Fruit fly (Drosophila melanogaster): ENCODE results near the gene CG6813.

The CG6813 gene

DNA sequence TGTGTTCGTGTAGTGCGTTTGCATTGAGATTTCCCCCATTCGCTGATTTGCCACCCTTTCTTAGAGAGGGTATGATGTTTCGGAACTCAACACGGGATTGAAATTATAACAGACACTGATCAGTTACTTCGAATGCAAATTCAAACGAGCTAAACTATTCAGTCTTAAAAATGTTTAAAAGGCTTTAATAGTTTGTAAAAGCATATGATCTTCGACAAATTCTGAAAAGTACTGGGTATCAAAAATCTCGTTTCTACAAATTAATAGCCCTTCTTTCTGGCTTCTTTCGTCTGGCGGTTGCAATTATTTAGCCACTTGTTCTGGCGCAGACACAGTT, 44.2 kb downstream of the CG6813 start (continued):
- no peak for TF ChIP-seq CG2129 (GFP tag; IDR thresholded peaks at IDR 0.05; ENCODE audit: partially characterized antibody)
- TF ChIP-seq nerfin-1 (tag; optimal IDR thresholded peaks at IDR 0.05), result no peak
- TF ChIP-seq Myb (GFP tag; optimal IDR thresholded peaks at IDR 0.05), result peak; percentile 23
- peak; percentile 68 for TF ChIP-seq ind (GFP tag; optimal IDR thresholded peaks at IDR 0.05)
- peak; percentile 27 for TF ChIP-seq CG6854 (GFP tag; optimal IDR thresholded peaks at IDR 0.05)
- no peak for TF ChIP-seq Gsc (GFP tag; IDR thresholded peaks at IDR 0.05)
- TF ChIP-seq eyg (GFP tag; optimal IDR thresholded peaks at IDR 0.05), result peak; percentile 49
- peak; percentile 50 for TF ChIP-seq CG13775 (GFP tag; optimal IDR thresholded peaks at IDR 0.05)
- peak; percentile 14 for TF ChIP-seq CG31365 (tag; optimal IDR thresholded peaks at IDR 0.05)
- peak; percentile 60 for TF ChIP-seq Abd-B (GFP tag; optimal IDR thresholded peaks at IDR 0.05)
- TF ChIP-seq stwl (tag; optimal IDR thresholded peaks at IDR 0.05), result no peak
- TF ChIP-seq CG10366 (GFP tag; IDR thresholded peaks at IDR 0.05), result peak; percentile 80
- TF ChIP-seq Med (GFP tag), result peak; percentile 93
- TF ChIP-seq CG15011 (GFP tag; optimal IDR thresholded peaks at IDR 0.05), result no peak
- TF ChIP-seq CG17328 (GFP tag; IDR thresholded peaks at IDR 0.05), result peak; percentile 78
- TF ChIP-seq CG10209 (GFP tag; optimal IDR thresholded peaks at IDR 0.05), result peak; percentile 64
- peak; percentile 73 for TF ChIP-seq sens-2 (GFP tag; IDR thresholded peaks at IDR 0.05)
- TF ChIP-seq Rfx (GFP tag; IDR thresholded peaks at IDR 0.05), result peak; percentile 76
- peak; percentile 76 for TF ChIP-seq Xbp1 (GFP tag; optimal IDR thresholded peaks at IDR 0.05)
- TF ChIP-seq CG14050 (GFP tag; IDR thresholded peaks at IDR 0.05), result peak; percentile 78
- peak; percentile 21 for TF ChIP-seq dmrt11E (tag; optimal IDR thresholded peaks at IDR 0.05)
- peak; percentile 35 for TF ChIP-seq Dip3 (GFP tag; optimal IDR thresholded peaks at IDR 0.05)
- TF ChIP-seq lola (GFP tag; optimal IDR thresholded peaks at IDR 0.05), result peak in 1 of 3 experiments; percentile 23
- no peak for TF ChIP-seq Nf-YC (tag; optimal IDR thresholded peaks at IDR 0.05)
- no peak for TF ChIP-seq CG3838 (GFP tag; optimal IDR thresholded peaks at IDR 0.05)
- TF ChIP-seq pita (GFP tag; optimal IDR thresholded peaks at IDR 0.05), result no peak
- TF ChIP-seq fd96Cb (tag; optimal IDR thresholded peaks at IDR 0.05), result peak; percentile 62
- TF ChIP-seq gsb (GFP tag; IDR thresholded peaks at IDR 0.05), result no peak
- TF ChIP-seq CG30431 (GFP tag; optimal IDR thresholded peaks at IDR 0.05), result peak; percentile 51
- TF ChIP-seq exex (tag; optimal IDR thresholded peaks at IDR 0.05), result no peak
- peak; percentile 53 for TF ChIP-seq Dad (GFP tag; optimal IDR thresholded peaks at IDR 0.05)
- TF ChIP-seq CG4820 (GFP tag; optimal IDR thresholded peaks at IDR 0.05), result peak; percentile 41
- TF ChIP-seq CG10979 (tag; optimal IDR thresholded peaks at IDR 0.05), result peak; percentile 46
- no peak for TF ChIP-seq CG12769 (tag; optimal IDR thresholded peaks at IDR 0.05)
- peak; percentile 70 for TF ChIP-seq ap (GFP tag; IDR thresholded peaks at IDR 0.05)
- peak; percentile 40 for TF ChIP-seq E2f2 (GFP tag; IDR thresholded peaks at IDR 0.05)
- no peak for TF ChIP-seq toy (GFP tag; IDR thresholded peaks at IDR 0.05)
- peak; percentile 67 for TF ChIP-seq PHDP (tag; optimal IDR thresholded peaks at IDR 0.05)
- no peak for TF ChIP-seq lov (optimal IDR thresholded peaks at IDR 0.05)
- peak; percentile 62; the same call in 2 of the 3 replicates for TF ChIP-seq lov (GFP tag; IDR thresholded peaks at IDR 0.05)
- peak; percentile 43 for TF ChIP-seq CG11398 (GFP tag; optimal IDR thresholded peaks at IDR 0.05)
- peak; percentile 69 for TF ChIP-seq Ada2b (GFP tag; IDR thresholded peaks at IDR 0.05)
- TF ChIP-seq danr (GFP tag; IDR thresholded peaks at IDR 0.05), result peak; percentile 52
- TF ChIP-seq CG7987 (GFP tag; optimal IDR thresholded peaks at IDR 0.05), result peak; percentile 25
- peak; percentile 12 for TF ChIP-seq CG18011 (GFP tag; optimal IDR thresholded peaks at IDR 0.05)
- peak; percentile 67 for TF ChIP-seq CG32772 (GFP tag; IDR thresholded peaks at IDR 0.05)
- TF ChIP-seq Chrac-16 (GFP tag; optimal IDR thresholded peaks at IDR 0.05), result peak; percentile 32
- TF ChIP-seq CG5953 (GFP tag; IDR thresholded peaks at IDR 0.05), result peak; percentile 77
- no peak for TF ChIP-seq CG4854 (GFP tag; optimal IDR thresholded peaks at IDR 0.05)
- peak; percentile 68 for TF ChIP-seq grau (tag; optimal IDR thresholded peaks at IDR 0.05)
- no peak for TF ChIP-seq twi (tag; optimal IDR thresholded peaks at IDR 0.05)
- no peak for TF ChIP-seq sug (tag; optimal IDR thresholded peaks at IDR 0.05)

Measured in whole organism, embryonic.